Worm (Caenorhabditis elegans) whole organism, midembryonic: ENCODE results near the gene Y69A2AR.31.

Experiments used
- T22C8.4 ChIP-seq: fragments of 200-800 bp; sonication (Bioruptor generic); IDR thresholded peaks from 2 replicates; pipeline ENCODE4 v1.3.6; 2022; ENCODE audit warnings: missing genetic modification characterization, missing compliant biosample characterization
- cog-1 ChIP-seq: sonication (generic microtip); optimal IDR thresholded peaks from 2 replicates; lab custom pipeline; 2016; ENCODE audit warnings: missing genetic modification characterization, missing compliant biosample characterization
- flt-1 ChIP-seq: fragments of 200-800 bp; sonication (Bioruptor generic); IDR thresholded peaks from 2 replicates; pipeline ENCODE4 v1.3.6; 2022; ENCODE audit warnings: missing genetic modification characterization, missing compliant biosample characterization
- klf-2 ChIP-seq: fragments of 200-800 bp; sonication (Bioruptor generic); conservative IDR thresholded peaks from 2 replicates; pipeline ENCODE4 v1.3.6; 2022; ENCODE audit warnings: missing genetic modification reagents, missing genetic modification characterization, missing compliant biosample characterization
- ref-1 ChIP-seq: fragments of 200-800 bp; sonication (Bioruptor generic); conservative IDR thresholded peaks from 2 replicates; pipeline ENCODE4 v1.3.6; 2022; ENCODE audit warnings: missing genetic modification reagents, missing genetic modification characterization, missing compliant biosample characterization
- tab-1 ChIP-seq: fragments of 200-800 bp; sonication (Bioruptor generic); IDR thresholded peaks from 2 replicates; pipeline ENCODE4 v1.3.6; 2022; ENCODE audit warnings: missing genetic modification characterization, missing compliant biosample characterization
- ztf-23 ChIP-seq: fragments of 200-800 bp; sonication (Bioruptor generic); IDR thresholded peaks from 2 replicates; pipeline ENCODE4 v1.3.6; 2022; ENCODE audit warnings: missing genetic modification reagents, missing genetic modification characterization, missing compliant biosample characterization
- ztf-29 ChIP-seq: fragments of 200-800 bp; sonication (Bioruptor generic); IDR thresholded peaks from 2 replicates; pipeline ENCODE4 v1.3.6; 2022; ENCODE audit warnings: missing genetic modification reagents, missing genetic modification characterization, missing compliant biosample characterization

- TF ChIP-seq cog-1 (no peak), ref-1 (GFP tag; lab: Robert Waterston, UW) (no peak), ztf-29 (GFP tag; lab: Robert Waterston, UW) (no peak), ztf-23 (GFP tag; lab: Robert Waterston, UW) (0 out of 2 replicates have a peak, but pooled peaks have one; percentile 54), klf-2 (GFP tag; lab: Robert Waterston, UW) (no peak), flt-1 (no peak; the same call in 1 of the 2 replicates), tab-1 (GFP tag; lab: Robert Waterston, UW) (no peak), T22C8.4 (GFP tag; lab: Robert Waterston, UW) (no peak)
These were observed 12.5 kb upstream of the Y69A2AR.31 start, which contains the start of gene Y94H6A.3 for ce11 chrIV:2676281-2676680.
